Worm (Caenorhabditis elegans) whole organism, early embryonic: ENCODE measurements around the gene trpp-11.

Experiments used
- aly-1 ChIP-seq: sonication (generic microtip); optimal IDR thresholded peaks from 2 replicates; lab custom pipeline; 2016; ENCODE audit warnings: missing genetic modification characterization, missing compliant biosample characterization
- ceh-13 ChIP-seq: fragments of 200-800 bp; sonication (Bioruptor generic); optimal IDR thresholded peaks from 2 replicates; lab custom pipeline; 2018; ENCODE audit warnings: mild to moderate bottlenecking, missing genetic modification characterization, missing compliant biosample characterization
- flt-1 ChIP-seq: fragments of 200-800 bp; sonication (Bioruptor generic); IDR thresholded peaks from 2 replicates; pipeline ENCODE4 v1.3.6; 2022; ENCODE audit warnings: missing genetic modification characterization, missing compliant biosample characterization
- hmg-4 ChIP-seq: fragments of 200-800 bp; sonication (Bioruptor generic); optimal IDR thresholded peaks from 2 replicates; lab custom pipeline; 2018; ENCODE audit warnings: mild to moderate bottlenecking, missing genetic modification characterization, missing compliant biosample characterization

ce11 chrIII:761476-761875 is 33.5 kb upstream of the trpp-11 start, which contains the start of gene nlp-52:
- TF ChIP-seq hmg-4 (GFP tag; lab: Kevin White, UChicago), result no peak
- no peak for TF ChIP-seq ceh-13
- no peak for TF ChIP-seq aly-1 (tag; lab: Kevin White, UChicago)
- no peak for TF ChIP-seq flt-1 (GFP tag; lab: Robert Waterston, UW)
